Fruit fly (Drosophila melanogaster) whole organism, prepupa: Measurements from ENCODE around the gene SKIP.

Experiments
- Blimp-1 ChIP-seq: fragments of 200-800 bp; sonication (Bioruptor generic); optimal IDR thresholded peaks from 3 replicates; lab custom pipeline; 2017; ENCODE audit warnings: missing biosample characterization, missing genetic modification characterization, mild to moderate bottlenecking, moderate library complexity, missing genetic modification reagents
- CG10669 ChIP-seq: fragments of 200-800 bp; sonication (Bioruptor generic); optimal IDR thresholded peaks from 3 replicates; lab custom pipeline; 2018; ENCODE audit warnings: missing biosample characterization, mild to moderate bottlenecking, missing genetic modification characterization, moderate library complexity
- CG11294 ChIP-seq: fragments of 200-800 bp; sonication (Bioruptor generic); IDR thresholded peaks from 2 replicates; pipeline ENCODE4 v1.3.6; 2022; ENCODE audit warnings: missing biosample characterization, missing genetic modification characterization
- CG11762 ChIP-seq: fragments of 200-800 bp; sonication (Bioruptor generic); optimal IDR thresholded peaks from 3 replicates; lab custom pipeline; 2016; ENCODE audit warnings: missing biosample characterization, missing genetic modification characterization; ENCODE audit not compliant: insufficient read depth
- CG11902 ChIP-seq: fragments of 200-800 bp; sonication (Bioruptor generic); optimal IDR thresholded peaks from 3 replicates; lab custom pipeline; 2016; ENCODE audit warnings: missing biosample characterization, missing genetic modification characterization
- CG15336 ChIP-seq: fragments of 200-800 bp; sonication (Bioruptor generic); IDR thresholded peaks from 2 replicates; pipeline ENCODE4 v1.3.6; 2022; ENCODE audit warnings: missing biosample characterization, missing genetic modification characterization
- CG3032 ChIP-seq: fragments of 200-800 bp; optimal IDR thresholded peaks from 2 replicates; lab custom pipeline; 2019; ENCODE audit warnings: missing biosample characterization, mild to moderate bottlenecking, missing genetic modification characterization, moderate library complexity
- CG31627 ChIP-seq: fragments of 200-800 bp; sonication (Bioruptor generic); optimal IDR thresholded peaks from 3 replicates; lab custom pipeline; 2016; ENCODE audit warnings: missing biosample characterization, missing genetic modification characterization
- CG34406 ChIP-seq: fragments of 200-800 bp; sonication (Bioruptor generic); optimal IDR thresholded peaks from 3 replicates; lab custom pipeline; 2016; ENCODE audit warnings: missing biosample characterization, missing genetic modification characterization
- CG3919 ChIP-seq: fragments of 200-800 bp; sonication (Bioruptor generic); optimal IDR thresholded peaks from 3 replicates; lab custom pipeline; 2016; ENCODE audit warnings: missing biosample characterization, missing genetic modification characterization
- CG4318 ChIP-seq: fragments of 200-800 bp; sonication (Bioruptor generic); optimal IDR thresholded peaks from 3 replicates; lab custom pipeline; 2017; ENCODE audit warnings: missing biosample characterization, mild to moderate bottlenecking, missing genetic modification characterization
- CG6163 ChIP-seq: fragments of 200-800 bp; sonication (Bioruptor generic); IDR thresholded peaks from 3 replicates; pipeline ENCODE4 v1.3.6; 2022; ENCODE audit warnings: missing biosample characterization, missing genetic modification characterization
- CG6276 ChIP-seq: fragments of 200-800 bp; sonication (Bioruptor generic); optimal IDR thresholded peaks from 2 replicates; lab custom pipeline; 2017; ENCODE audit warnings: missing biosample characterization, mild to moderate bottlenecking, missing genetic modification characterization
- CG6792 ChIP-seq: fragments of 200-800 bp; sonication (Bioruptor generic); optimal IDR thresholded peaks from 3 replicates; lab custom pipeline; 2016; ENCODE audit warnings: missing biosample characterization, missing genetic modification characterization
- CG6808 ChIP-seq: fragments of 200-800 bp; sonication (Bioruptor generic); optimal IDR thresholded peaks from 3 replicates; lab custom pipeline; 2017; ENCODE audit warnings: missing biosample characterization, missing genetic modification characterization, mild to moderate bottlenecking, moderate library complexity, missing genetic modification reagents
- CG6854 ChIP-seq: fragments of 200-800 bp; sonication (Bioruptor generic); optimal IDR thresholded peaks from 2 replicates; lab custom pipeline; 2017; ENCODE audit warnings: missing biosample characterization, mild to moderate bottlenecking, missing genetic modification characterization
- CG7368 ChIP-seq: fragments of 200-800 bp; sonication (Bioruptor generic); optimal IDR thresholded peaks from 3 replicates; lab custom pipeline; 2016; ENCODE audit warnings: missing biosample characterization, missing genetic modification characterization
- CG8119 ChIP-seq: fragments of 200-800 bp; sonication (Bioruptor generic); IDR thresholded peaks from 3 replicates; pipeline ENCODE4 v1.3.6; 2022; ENCODE audit warnings: missing biosample characterization, missing genetic modification characterization
- CG8319 ChIP-seq: fragments of 200-800 bp; sonication (Bioruptor generic); optimal IDR thresholded peaks from 3 replicates; lab custom pipeline; 2016; ENCODE audit warnings: missing biosample characterization, missing genetic modification characterization
- CG8632 ChIP-seq: fragments of 200-800 bp; sonication (Bioruptor generic); optimal IDR thresholded peaks from 3 replicates; lab custom pipeline; 2016; ENCODE audit warnings: missing biosample characterization, missing genetic modification characterization
- CG9139 ChIP-seq: fragments of 200-800 bp; sonication (Bioruptor generic); optimal IDR thresholded peaks from 3 replicates; lab custom pipeline; 2017; ENCODE audit warnings: missing biosample characterization, mild to moderate bottlenecking, missing genetic modification characterization
- Eip75B ChIP-seq: fragments of 200-800 bp; sonication (Bioruptor generic); optimal IDR thresholded peaks from 3 replicates; lab custom pipeline; 2016; ENCODE audit warnings: missing biosample characterization, missing genetic modification characterization
- Eip78C ChIP-seq: fragments of 200-800 bp; sonication (Bioruptor generic); peaks from one replicate; lab custom pipeline; 2016; ENCODE audit warnings: missing biosample characterization, missing genetic modification characterization
- Eip93F ChIP-seq: fragments of 200-800 bp; sonication (Bioruptor generic); optimal IDR thresholded peaks from 2 replicates; lab custom pipeline; 2016; ENCODE audit warnings: missing biosample characterization, mild to moderate bottlenecking, missing genetic modification characterization
- Ets21C ChIP-seq: fragments of 200-800 bp; sonication (Bioruptor generic); optimal IDR thresholded peaks from 3 replicates; lab custom pipeline; 2016; ENCODE audit warnings: missing biosample characterization, missing genetic modification characterization
- Ets96B ChIP-seq: fragments of 200-800 bp; optimal IDR thresholded peaks from 2 replicates; lab custom pipeline; 2019; ENCODE audit warnings: missing biosample characterization, mild to moderate bottlenecking, missing genetic modification characterization, moderate library complexity
- Gug ChIP-seq: fragments of 200-800 bp; sonication (Bioruptor generic); IDR thresholded peaks from 2 replicates; pipeline ENCODE4 v1.3.6; 2022; ENCODE audit warnings: missing biosample characterization, missing genetic modification characterization
- Hr38 ChIP-seq: sonication (Bioruptor generic); optimal IDR thresholded peaks from 2 replicates; lab custom pipeline; 2016; ENCODE audit warnings: missing biosample characterization, missing genetic modification characterization
- Hr39 ChIP-seq: fragments of 200-800 bp; sonication (Bioruptor generic); optimal IDR thresholded peaks from 2 replicates; lab custom pipeline; 2016; ENCODE audit warnings: missing biosample characterization, missing genetic modification characterization
- Lpt ChIP-seq: fragments of 200-800 bp; sonication (Bioruptor generic); optimal IDR thresholded peaks from 3 replicates; lab custom pipeline; 2016; ENCODE audit warnings: missing biosample characterization, missing genetic modification characterization
- Met ChIP-seq: fragments of 200-800 bp; sonication (Bioruptor generic); optimal IDR thresholded peaks from 3 replicates; lab custom pipeline; 2016; ENCODE audit warnings: missing biosample characterization, missing genetic modification characterization
- OdsH ChIP-seq: fragments of 200-800 bp; sonication (Bioruptor generic); optimal IDR thresholded peaks from 3 replicates; lab custom pipeline; 2016; ENCODE audit warnings: missing biosample characterization, missing genetic modification characterization
- Smox ChIP-seq: fragments of 200-800 bp; sonication (Bioruptor generic); optimal IDR thresholded peaks from 3 replicates; lab custom pipeline; 2016; ENCODE audit warnings: missing biosample characterization, missing genetic modification characterization
- Sox102F ChIP-seq: fragments of 200-800 bp; sonication (Bioruptor generic); optimal IDR thresholded peaks from 2 replicates; lab custom pipeline; 2016; ENCODE audit warnings: missing biosample characterization, mild to moderate bottlenecking, missing genetic modification characterization
- achi ChIP-seq: fragments of 200-800 bp; sonication (Bioruptor generic); optimal IDR thresholded peaks from 3 replicates; lab custom pipeline; 2016; ENCODE audit warnings: missing biosample characterization, missing genetic modification characterization
- acj6 ChIP-seq: fragments of 200-800 bp; sonication (Bioruptor generic); optimal IDR thresholded peaks from 3 replicates; lab custom pipeline; 2016; ENCODE audit warnings: missing biosample characterization, missing genetic modification characterization
- cyc ChIP-seq: fragments of 200-800 bp; sonication (Bioruptor generic); optimal IDR thresholded peaks from 3 replicates; lab custom pipeline; 2016; ENCODE audit warnings: missing biosample characterization, missing genetic modification characterization
- dac ChIP-seq: fragments of 200-800 bp; sonication (Bioruptor generic); optimal IDR thresholded peaks from 2 replicates; lab custom pipeline; 2017; ENCODE audit warnings: missing biosample characterization, mild to moderate bottlenecking, missing genetic modification characterization
- eg ChIP-seq: fragments of 200-800 bp; sonication (Bioruptor generic); IDR thresholded peaks from 3 replicates; pipeline ENCODE4 v1.3.6; 2022; ENCODE audit warnings: missing biosample characterization, missing genetic modification characterization
- fd59A ChIP-seq: fragments of 200-800 bp; sonication (Bioruptor generic); optimal IDR thresholded peaks from 2 replicates; lab custom pipeline; 2017; ENCODE audit warnings: missing biosample characterization, mild to moderate bottlenecking, missing genetic modification characterization, missing genetic modification reagents
- fkh ChIP-seq: fragments of 200-800 bp; sonication (Bioruptor generic); optimal IDR thresholded peaks from 3 replicates; lab custom pipeline; 2017; ENCODE audit warnings: missing biosample characterization, mild to moderate bottlenecking, missing genetic modification characterization, moderate library complexity
- lz ChIP-seq: fragments of 200-800 bp; sonication (Bioruptor generic); optimal IDR thresholded peaks from 3 replicates; lab custom pipeline; 2016; ENCODE audit warnings: missing biosample characterization, missing genetic modification characterization
- pdm3 ChIP-seq: fragments of 200-800 bp; sonication (Bioruptor generic); optimal IDR thresholded peaks from 3 replicates; lab custom pipeline; 2016; ENCODE audit warnings: missing biosample characterization, missing genetic modification characterization
- salr ChIP-seq, 2 experiments: fragments of 200-800 bp; sonication (Bioruptor generic); optimal IDR thresholded peaks; 3 replicates each; lab custom pipeline; 2016 to 2018; ENCODE audit warnings: missing biosample characterization in 2 of 2, missing genetic modification characterization in 2 of 2, mild to moderate bottlenecking in 1 of 2
- ss ChIP-seq, 2 experiments: fragments of 200-800 bp; sonication (Bioruptor generic); optimal IDR thresholded peaks; 2 replicates in 1 of 2; 3 replicates in 1 of 2; lab custom pipeline; 2017 to 2018; ENCODE audit warnings: mild to moderate bottlenecking in 2 of 2, missing biosample characterization in 2 of 2, missing genetic modification characterization in 2 of 2, moderate library complexity in 1 of 2
- svp ChIP-seq: fragments of 200-800 bp; sonication (Bioruptor generic); peaks from one replicate; lab custom pipeline; 2016; ENCODE audit warnings: missing biosample characterization, missing genetic modification characterization
- topi ChIP-seq: fragments of 200-800 bp; sonication (Bioruptor generic); optimal IDR thresholded peaks from 3 replicates; lab custom pipeline; 2016; ENCODE audit warnings: missing biosample characterization, missing genetic modification characterization

Gene SKIP

dm6 chr3R:22184077-22184476, 50.4 kb downstream of the SKIP start (continued):
- peak; percentile 73 for TF ChIP-seq CG3032 (tag; lab: Kevin White, UChicago)
- peak; percentile 58 for TF ChIP-seq fd59A (GFP tag; lab: Kevin White, UChicago)
- TF ChIP-seq Blimp-1 (GFP tag; lab: Kevin White, UChicago): no peak
- TF ChIP-seq OdsH (GFP tag; lab: Kevin White, UChicago): peak; percentile 43
- no peak for TF ChIP-seq fkh (GFP tag; lab: Kevin White, UChicago)
- peak; percentile 67 for TF ChIP-seq CG6163 (GFP tag; lab: Robert Waterston, UW)
- peak; percentile 72 for TF ChIP-seq CG6808 (GFP tag; lab: Kevin White, UChicago)
- TF ChIP-seq CG8119 (GFP tag; lab: Robert Waterston, UW): peak; percentile 48; the same call in 1 of the 3 replicates
- peak; percentile 0 for TF ChIP-seq CG9139 (GFP tag; lab: Kevin White, UChicago)
- no peak for TF ChIP-seq Hr38 (GFP tag; lab: Kevin White, UChicago)
- no peak for TF ChIP-seq eg (GFP tag; lab: Robert Waterston, UW)
- peak; percentile 42 for TF ChIP-seq CG8632
- TF ChIP-seq acj6 (GFP tag; lab: Kevin White, UChicago): peak; percentile 43
- TF ChIP-seq Ets21C (GFP tag; lab: Kevin White, UChicago): no peak
- TF ChIP-seq CG8319 (GFP tag; lab: Kevin White, UChicago): peak; percentile 28
- TF ChIP-seq topi (GFP tag; lab: Kevin White, UChicago): peak; percentile 51
- TF ChIP-seq Hr39 (GFP tag; lab: Kevin White, UChicago): peak; percentile 32
- peak; percentile 50 for TF ChIP-seq Met (GFP tag; lab: Kevin White, UChicago)
- peak; percentile 27 for TF ChIP-seq CG7368 (GFP tag; lab: Kevin White, UChicago)
- peak; percentile 45 for TF ChIP-seq achi (GFP tag; lab: Kevin White, UChicago)
- TF ChIP-seq CG31627 (GFP tag; lab: Kevin White, UChicago): peak; percentile 7
- TF ChIP-seq ss (GFP tag; optimal IDR thresholded peaks at IDR 0.05; lab: Kevin White, UChicago): peak; percentile 53 to 68
- TF ChIP-seq CG4318: peak; percentile 2
- no peak for TF ChIP-seq Eip93F (GFP tag; lab: Kevin White, UChicago)
- no peak for TF ChIP-seq CG6276 (GFP tag; lab: Kevin White, UChicago)
- TF ChIP-seq CG6854 (GFP tag; lab: Kevin White, UChicago): no peak
- no peak for TF ChIP-seq Lpt

- no peak for TF ChIP-seq CG11902 (GFP tag; lab: Kevin White, UChicago)
- peak; percentile 76 for TF ChIP-seq CG10669 (GFP tag; lab: Kevin White, UChicago)
- TF ChIP-seq topi (GFP tag; lab: Kevin White, UChicago): peak; percentile 57
- TF ChIP-seq CG11294 (GFP tag; lab: Robert Waterston, UW): peak; percentile 40; the same call in 1 of the 2 replicates
- peak; percentile 46 for TF ChIP-seq svp (GFP tag; lab: Kevin White, UChicago)
- peak; percentile 26 for TF ChIP-seq Hr39 (GFP tag; lab: Kevin White, UChicago)
- no peak for TF ChIP-seq fkh (GFP tag; lab: Kevin White, UChicago)
- TF ChIP-seq cyc (GFP tag; lab: Kevin White, UChicago): peak; percentile 31
- TF ChIP-seq pdm3 (GFP tag; lab: Kevin White, UChicago): peak; percentile 67
- peak; percentile 68 for TF ChIP-seq achi (GFP tag; lab: Kevin White, UChicago)
- peak; percentile 76 for TF ChIP-seq CG3032 (tag; lab: Kevin White, UChicago)
- TF ChIP-seq CG6854 (GFP tag; lab: Kevin White, UChicago): no peak
- peak; percentile 46 for TF ChIP-seq Sox102F (GFP tag; lab: Kevin White, UChicago)
- TF ChIP-seq CG34406 (GFP tag; lab: Kevin White, UChicago): peak; percentile 55
- peak; percentile 52 for TF ChIP-seq CG6276 (GFP tag; lab: Kevin White, UChicago)
- peak; percentile 66 for TF ChIP-seq fd59A (GFP tag; lab: Kevin White, UChicago)
- TF ChIP-seq CG6163 (GFP tag; lab: Robert Waterston, UW): peak; percentile 76
- no peak for TF ChIP-seq Hr38 (GFP tag; lab: Kevin White, UChicago)
- peak; percentile 50 for TF ChIP-seq Gug (GFP tag; lab: Robert Waterston, UW)
- TF ChIP-seq Eip93F (GFP tag; lab: Kevin White, UChicago): no peak
- TF ChIP-seq lz: peak; percentile 49
- TF ChIP-seq CG15336: peak; percentile 72
- peak; percentile 92 for TF ChIP-seq Eip78C (GFP tag; lab: Kevin White, UChicago)
- TF ChIP-seq dac (GFP tag; lab: Kevin White, UChicago): no peak
- peak; percentile 58 for TF ChIP-seq Lpt
- TF ChIP-seq CG6792 (GFP tag; lab: Kevin White, UChicago): peak; percentile 61
- peak; percentile 45 for TF ChIP-seq Smox (GFP tag; lab: Kevin White, UChicago)
- peak; percentile 35 for TF ChIP-seq CG4318
- peak; percentile 67 for TF ChIP-seq Eip75B (GFP tag; lab: Kevin White, UChicago)
- TF ChIP-seq CG31627 (GFP tag; lab: Kevin White, UChicago): peak; percentile 33
- TF ChIP-seq salr (GFP tag; optimal IDR thresholded peaks at IDR 0.05; lab: Kevin White, UChicago): peak; percentile 50 to 63
- peak; percentile 69 for TF ChIP-seq CG3919 (GFP tag; lab: Kevin White, UChicago)
- TF ChIP-seq CG8632: peak; percentile 67
- peak; percentile 84 for TF ChIP-seq Ets96B (tag; lab: Kevin White, UChicago)
- peak; percentile 60 for TF ChIP-seq CG11762 (GFP tag; lab: Kevin White, UChicago)
Observed at dm6 chr3R:22185676-22186075, 52.0 kb downstream of the SKIP start.
